Worm (Caenorhabditis elegans) whole organism, L2 larva: Measurements from ENCODE around the gene T28A11.20.
A peak's percentile ranks its signal among the peaks of the same experiment; 100 is the strongest.

Experiments used
- C34F6.9 ChIP-seq: fragments of 150-350 bp; optimal IDR thresholded peaks from 2 replicates; lab custom pipeline; 2014; ENCODE audit warnings: missing biosample characterization, missing genetic modification characterization
- F13H6.1 ChIP-seq: sonication (generic microtip); optimal IDR thresholded peaks from 2 replicates; lab custom pipeline; 2016; ENCODE audit warnings: missing genetic modification characterization, missing compliant biosample characterization
- Y55F3AM.14 ChIP-seq: fragments of 200-800 bp; sonication (Bioruptor generic); optimal IDR thresholded peaks from 2 replicates; lab custom pipeline; 2018; ENCODE audit warnings: mild to moderate bottlenecking, missing genetic modification characterization, missing compliant biosample characterization
- ZK546.5 ChIP-seq: sonication (generic microtip); optimal IDR thresholded peaks from 2 replicates; lab custom pipeline; 2017; ENCODE audit warnings: missing biosample characterization, missing genetic modification characterization
- aly-2 ChIP-seq: fragments of 150-350 bp; optimal IDR thresholded peaks from 2 replicates; lab custom pipeline; 2014; ENCODE audit warnings: missing biosample characterization, missing genetic modification characterization
- ama-1 ChIP-seq: fragments of 150-350 bp; optimal IDR thresholded peaks from 2 replicates; lab custom pipeline; 2018; ENCODE audit warnings: inconsistent platforms
- blmp-1 ChIP-seq: sonication (generic microtip); optimal IDR thresholded peaks from 2 replicates; lab custom pipeline; 2017; ENCODE audit warnings: missing genetic modification characterization, mild to moderate bottlenecking, missing compliant biosample characterization, antibody characterized with exemption, moderate library complexity; ENCODE audit not compliant: insufficient read depth
- dmd-4 ChIP-seq: sonication (generic microtip); optimal IDR thresholded peaks from 2 replicates; lab custom pipeline; 2017; ENCODE audit warnings: missing biosample characterization, missing genetic modification characterization
- egl-27 ChIP-seq: sonication (generic microtip); optimal IDR thresholded peaks from 3 replicates; lab custom pipeline; 2017; ENCODE audit warnings: missing biosample characterization, missing genetic modification reagents, missing genetic modification characterization
- elt-3 ChIP-seq: sonication (generic microtip); optimal IDR thresholded peaks from 2 replicates; lab custom pipeline; 2017; ENCODE audit warnings: missing biosample characterization, missing genetic modification characterization
- fos-1 ChIP-seq: fragments of 150-350 bp; optimal IDR thresholded peaks from 2 replicates; lab custom pipeline; 2014; ENCODE audit warnings: missing biosample characterization, missing genetic modification characterization
- gmeb-1 ChIP-seq: fragments of 150-350 bp; optimal IDR thresholded peaks from 2 replicates; lab custom pipeline; 2014; ENCODE audit warnings: missing biosample characterization, missing genetic modification characterization
- lin-11 ChIP-seq: fragments of 150-350 bp; sonication (generic microtip); optimal IDR thresholded peaks from 2 replicates; lab custom pipeline; 2014; ENCODE audit warnings: missing biosample characterization, missing genetic modification characterization, inconsistent platforms, mixed read lengths
- lin-13 ChIP-seq: fragments of 150-350 bp; optimal IDR thresholded peaks from 2 replicates; lab custom pipeline; 2014; ENCODE audit warnings: missing biosample characterization, missing genetic modification reagents, missing genetic modification characterization
- lin-39 ChIP-seq: fragments of 150-350 bp; optimal IDR thresholded peaks from 2 replicates; lab custom pipeline; 2014; ENCODE audit warnings: missing biosample characterization, missing genetic modification reagents, missing genetic modification characterization
- lsy-2 ChIP-seq, 2 experiments: fragments of 150-350 bp in 1 of 2; sonication (generic microtip) in 1 of 2; optimal IDR thresholded peaks; 2 replicates each; lab custom pipeline; 2014 to 2017; ENCODE audit warnings: missing biosample characterization in 2 of 2, missing genetic modification characterization in 2 of 2
- mab-5 ChIP-seq: fragments of 150-350 bp; optimal IDR thresholded peaks from 2 replicates; lab custom pipeline; 2014; ENCODE audit warnings: missing biosample characterization, missing genetic modification characterization
- mbf-1 ChIP-seq: sonication (generic microtip); optimal IDR thresholded peaks from 2 replicates; lab custom pipeline; 2017; ENCODE audit warnings: missing biosample characterization, missing genetic modification characterization
- mdl-1 ChIP-seq, 2 experiments: fragments of 150-350 bp in 1 of 2; sonication (generic microtip) in 1 of 2; optimal IDR thresholded peaks; 2 replicates each; lab custom pipeline; 2017; ENCODE audit warnings: missing biosample characterization in 2 of 2, missing genetic modification characterization in 2 of 2
- nhr-10 ChIP-seq: sonication (generic microtip); optimal IDR thresholded peaks from 2 replicates; lab custom pipeline; 2017; ENCODE audit warnings: missing biosample characterization, missing genetic modification characterization
- nhr-11 ChIP-seq: fragments of 150-350 bp; optimal IDR thresholded peaks from 2 replicates; lab custom pipeline; 2014; ENCODE audit warnings: missing biosample characterization, missing genetic modification characterization
- nhr-12 ChIP-seq: fragments of 150-350 bp; optimal IDR thresholded peaks from 2 replicates; lab custom pipeline; 2014; ENCODE audit warnings: missing biosample characterization, missing genetic modification characterization
- nhr-129 ChIP-seq: fragments of 150-350 bp; optimal IDR thresholded peaks from 2 replicates; lab custom pipeline; 2014; ENCODE audit warnings: missing biosample characterization, missing genetic modification characterization
- nhr-21 ChIP-seq: fragments of 150-350 bp; optimal IDR thresholded peaks from 2 replicates; lab custom pipeline; 2014; ENCODE audit warnings: missing biosample characterization, missing genetic modification characterization
- nhr-25 ChIP-seq: fragments of 150-350 bp; sonication (generic microtip); optimal IDR thresholded peaks from 3 replicates; lab custom pipeline; 2014; ENCODE audit warnings: missing biosample characterization, missing genetic modification characterization
- nhr-77 ChIP-seq: fragments of 150-350 bp; optimal IDR thresholded peaks from 2 replicates; lab custom pipeline; 2014; ENCODE audit warnings: missing biosample characterization, missing genetic modification characterization
- peb-1 ChIP-seq: fragments of 150-350 bp; optimal IDR thresholded peaks from 2 replicates; lab custom pipeline; 2014; ENCODE audit warnings: missing biosample characterization, missing genetic modification characterization
- sem-4 ChIP-seq: fragments of 150-350 bp; optimal IDR thresholded peaks from 2 replicates; lab custom pipeline; 2014; ENCODE audit warnings: missing biosample characterization, missing genetic modification reagents, missing genetic modification characterization
- skn-1 ChIP-seq: sonication (generic microtip); optimal IDR thresholded peaks from 2 replicates; lab custom pipeline; 2017; ENCODE audit warnings: missing biosample characterization, missing genetic modification characterization
- sma-3 ChIP-seq: sonication (generic microtip); optimal IDR thresholded peaks from 2 replicates; lab custom pipeline; 2016; ENCODE audit warnings: missing genetic modification reagents, missing genetic modification characterization, missing compliant biosample characterization
- sma-9 ChIP-seq, 2 experiments: fragments of 150-350 bp in 1 of 2; sonication (generic microtip) in 1 of 2; optimal IDR thresholded peaks; 2 replicates each; lab custom pipeline; 2014 to 2016; ENCODE audit warnings: missing genetic modification characterization in 2 of 2, mild to moderate bottlenecking in 1 of 2, missing biosample characterization in 1 of 2, missing compliant biosample characterization in 1 of 2, missing genetic modification reagents in 1 of 2, moderate library complexity in 1 of 2
- unc-39 ChIP-seq: fragments of 150-350 bp; optimal IDR thresholded peaks from 2 replicates; lab custom pipeline; 2014; ENCODE audit warnings: missing biosample characterization, missing genetic modification characterization
- unc-55 ChIP-seq: fragments of 150-350 bp; sonication (generic microtip); optimal IDR thresholded peaks from 3 replicates; lab custom pipeline; 2014; ENCODE audit warnings: missing biosample characterization, missing genetic modification reagents, missing genetic modification characterization
- unc-62 ChIP-seq: fragments of 150-350 bp; optimal IDR thresholded peaks from 2 replicates; lab custom pipeline; 2014; ENCODE audit warnings: missing biosample characterization, missing genetic modification reagents, missing genetic modification characterization
- ztf-1 ChIP-seq: fragments of 200-800 bp; sonication (Bioruptor generic); conservative IDR thresholded peaks from 2 replicates; pipeline ENCODE4 v1.3.6; 2022; ENCODE audit warnings: missing genetic modification characterization, missing compliant biosample characterization
- ztf-11 ChIP-seq: sonication (generic microtip); optimal IDR thresholded peaks from 2 replicates; lab custom pipeline; 2017; ENCODE audit warnings: missing biosample characterization, missing genetic modification characterization
- ztf-4 ChIP-seq: fragments of 150-350 bp; optimal IDR thresholded peaks from 2 replicates; lab custom pipeline; 2014; ENCODE audit warnings: missing biosample characterization, missing genetic modification characterization

The T28A11.20 gene

DNA sequence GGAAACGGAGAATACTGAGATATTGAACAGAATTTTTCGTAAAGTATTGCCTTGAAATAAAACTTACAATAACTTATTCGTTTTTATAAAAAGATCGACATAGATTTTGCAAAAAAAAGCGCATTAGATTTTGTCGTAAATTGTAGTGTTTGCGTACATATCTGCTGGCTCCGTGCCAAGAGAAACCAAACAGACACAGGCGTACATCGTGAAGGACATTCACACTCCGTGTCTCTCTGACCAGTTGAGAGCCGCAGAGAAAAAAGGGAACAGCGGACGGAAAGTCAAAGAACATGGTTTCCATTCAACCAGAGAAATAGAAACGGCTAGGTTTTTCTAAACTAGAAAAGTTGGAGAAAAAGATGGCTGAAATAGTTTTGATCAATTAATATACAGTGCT lies 42.3 kb upstream of the T28A11.20 start, which contains the start of gene arrd-19 (continued):
- peak; percentile 58 to 65 for TF ChIP-seq mdl-1 (tag; optimal IDR thresholded peaks at IDR 0.05; lab: Kevin White, UChicago)
- no peak for TF ChIP-seq ama-1 (lab: Kevin White, UChicago)
- peak; percentile 84 for TF ChIP-seq nhr-25
- TF ChIP-seq lin-13: peak; percentile 76
- no peak for TF ChIP-seq unc-39 (tag; lab: Kevin White, UChicago)
- TF ChIP-seq ztf-4 (tag; lab: Kevin White, UChicago): peak; percentile 40
- TF ChIP-seq fos-1 (tag; lab: Kevin White, UChicago): peak; percentile 72
- TF ChIP-seq nhr-21 (tag; lab: Kevin White, UChicago): peak; percentile 82
- no peak for TF ChIP-seq unc-62 (GFP tag; lab: Kevin White, UChicago)
- TF ChIP-seq mbf-1 (tag; lab: Kevin White, UChicago): no peak
- peak; percentile 64 for TF ChIP-seq sem-4 (tag; lab: Kevin White, UChicago)
- TF ChIP-seq, all 48 proteins: peak for 22

DNA sequence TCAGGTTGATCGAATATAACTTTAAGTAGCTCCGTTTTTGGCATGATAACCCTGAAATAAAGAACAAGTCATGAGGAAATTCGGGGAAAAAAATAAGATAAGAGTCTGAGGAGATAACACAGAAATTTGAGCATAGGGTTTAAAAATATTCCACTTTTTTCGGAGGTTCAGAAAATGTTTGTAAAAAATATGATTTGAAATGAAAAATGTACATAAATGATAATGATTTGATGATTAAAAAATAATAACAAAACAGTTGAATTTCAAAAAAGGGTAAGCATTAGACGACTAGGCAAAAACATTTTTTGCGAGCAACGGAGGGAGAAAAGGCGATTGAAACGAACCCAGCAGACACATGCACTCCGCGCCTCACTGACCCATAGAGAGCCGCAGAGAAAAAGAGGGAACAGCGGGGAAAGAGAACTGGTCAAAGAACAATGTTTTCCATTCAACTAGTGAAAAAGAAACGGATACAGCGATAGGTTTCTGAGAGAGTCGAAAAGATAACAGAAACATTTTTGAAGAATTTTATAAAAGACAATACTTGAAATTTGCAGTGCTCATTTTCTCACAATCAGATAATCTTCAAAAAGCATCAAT lies 39.1 kb upstream of the T28A11.20 start, which contains the start of gene arrd-18:
TSS of gene arrd-18 (minus strand) at position 51 of the 600 bp plus-strand sequence.
- TF ChIP-seq ZK546.5 (tag; lab: Kevin White, UChicago) (no peak), ztf-1 (GFP tag; lab: Robert Waterston, UW) (no peak), gmeb-1 (tag; lab: Kevin White, UChicago) (no peak), Y55F3AM.14 (GFP tag; lab: Kevin White, UChicago) (no peak), mdl-1 (tag; optimal IDR thresholded peaks at IDR 0.05; lab: Kevin White, UChicago) (no peak), lsy-2 (tag; optimal IDR thresholded peaks at IDR 0.05; lab: Kevin White, UChicago) (peak in 1 of 2 experiments; percentile 43), nhr-12 (tag; lab: Kevin White, UChicago) (no peak), nhr-11 (no peak), lin-11 (tag; lab: Kevin White, UChicago) (no peak), lin-39 (tag; lab: Kevin White, UChicago) (no peak), mbf-1 (tag; lab: Kevin White, UChicago) (no peak), dmd-4 (no peak), blmp-1 (tag; lab: Kevin White, UChicago) (no peak), F13H6.1 (peak; percentile 83), ztf-4 (tag; lab: Kevin White, UChicago) (no peak), ztf-11 (tag; lab: Kevin White, UChicago) (no peak), sma-9 (GFP tag; optimal IDR thresholded peaks at IDR 0.05; lab: Kevin White, UChicago) (peak; percentile 87), sma-9 (tag; optimal IDR thresholded peaks at IDR 0.05; lab: Kevin White, UChicago) (no peak), nhr-21 (tag; lab: Kevin White, UChicago) (no peak), C34F6.9 (tag; lab: Kevin White, UChicago) (peak; percentile 59), unc-55 (GFP tag; lab: Kevin White, UChicago) (peak; percentile 40), unc-39 (tag; lab: Kevin White, UChicago) (no peak), nhr-77 (no peak)

DNA sequence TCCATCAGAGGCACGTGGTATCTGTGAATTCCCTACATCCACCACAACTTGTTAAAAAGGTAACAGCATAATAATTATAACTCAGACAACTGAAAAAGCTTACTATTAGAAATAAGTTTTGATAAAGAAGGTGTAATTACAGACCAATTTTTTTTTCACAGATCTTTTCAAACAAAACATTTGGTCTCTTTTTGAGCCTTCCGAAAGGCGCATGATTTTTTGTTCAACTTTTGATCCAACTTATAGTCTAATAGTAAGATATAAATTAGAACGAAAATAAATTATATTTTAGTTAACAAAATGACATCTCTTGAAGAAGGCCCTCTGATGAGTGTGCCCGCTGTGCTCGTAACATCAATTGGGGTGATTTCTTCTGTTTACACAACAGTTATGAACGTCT lies 35.1 kb upstream of the T28A11.20 start, which contains the start of gene srbc-3:
TSS of gene srbc-3 (plus strand) at position 301 of the 400 bp plus-strand sequence.
- no peak for TF ChIP-seq ama-1 (lab: Kevin White, UChicago)
- no peak for TF ChIP-seq ztf-1 (GFP tag; lab: Robert Waterston, UW)
- TF ChIP-seq skn-1 (tag; lab: Kevin White, UChicago): no peak
- no peak for TF ChIP-seq sma-3
- no peak for TF ChIP-seq nhr-129 (tag; lab: Kevin White, UChicago)
- TF ChIP-seq aly-2 (tag; lab: Kevin White, UChicago): no peak
- TF ChIP-seq dmd-4: no peak
- TF ChIP-seq nhr-12 (tag; lab: Kevin White, UChicago): no peak
- no peak for TF ChIP-seq nhr-10 (tag; lab: Kevin White, UChicago)
- no peak for TF ChIP-seq sem-4 (tag; lab: Kevin White, UChicago)
- TF ChIP-seq ztf-11 (tag; lab: Kevin White, UChicago): no peak
- TF ChIP-seq nhr-25: no peak
- no peak for TF ChIP-seq fos-1 (tag; lab: Kevin White, UChicago)
- no peak for TF ChIP-seq elt-3 (tag; lab: Kevin White, UChicago)
- no peak for TF ChIP-seq nhr-11
- no peak for TF ChIP-seq ztf-4 (tag; lab: Kevin White, UChicago)
- no peak for TF ChIP-seq peb-1 (tag; lab: Kevin White, UChicago)
- no peak for TF ChIP-seq egl-27 (tag; lab: Kevin White, UChicago)
- TF ChIP-seq mab-5 (tag; lab: Kevin White, UChicago): no peak
